Worm (Caenorhabditis elegans): Measurements from ENCODE around the gene srd-18.

ce11 chrV:13428660-13429059 lies 2.0 kb upstream of the srd-18 start, which contains the start of gene srd-19:
- TF ChIP-seq alr-1 (tag; optimal IDR thresholded peaks at IDR 0.05) (no peak), lin-13 (GFP tag; optimal IDR thresholded peaks at IDR 0.05) (no peak), nhr-12 (tag; optimal IDR thresholded peaks at IDR 0.05) (no peak), snpc-4 (tag; optimal IDR thresholded peaks at IDR 0.05) (no peak)
